Worm (Caenorhabditis elegans) whole organism, late embryonic: ENCODE measurements around the gene dlc-3.

Experiments used
- C08G9.2 ChIP-seq: sonication (generic microtip); optimal IDR thresholded peaks from 2 replicates; lab custom pipeline; 2016; ENCODE audit warnings: mild to moderate bottlenecking, missing genetic modification characterization, moderate library complexity, missing compliant biosample characterization
- T23F11.4 ChIP-seq: fragments of 200-800 bp; sonication (Bioruptor generic); optimal IDR thresholded peaks from 2 replicates; lab custom pipeline; 2018; ENCODE audit warnings: mild to moderate bottlenecking, missing genetic modification characterization, missing compliant biosample characterization
- ahr-1 ChIP-seq: sonication (generic microtip); optimal IDR thresholded peaks from 2 replicates; lab custom pipeline; 2016; ENCODE audit warnings: missing genetic modification characterization, missing compliant biosample characterization
- ceh-14 ChIP-seq: sonication (generic microtip); optimal IDR thresholded peaks from 2 replicates; lab custom pipeline; 2016; ENCODE audit warnings: missing genotype, missing genetic modification characterization, missing compliant biosample characterization
- ceh-18 ChIP-seq: sonication (generic microtip); optimal IDR thresholded peaks from 2 replicates; lab custom pipeline; 2016; ENCODE audit warnings: missing genetic modification characterization, missing compliant biosample characterization
- ceh-2 ChIP-seq: sonication (generic microtip); optimal IDR thresholded peaks from 2 replicates; lab custom pipeline; 2016; ENCODE audit warnings: missing genotype, missing genetic modification characterization, missing compliant biosample characterization
- ceh-22 ChIP-seq: sonication (generic microtip); optimal IDR thresholded peaks from 2 replicates; lab custom pipeline; 2017; ENCODE audit warnings: missing biosample characterization, missing genetic modification characterization
- ceh-31 ChIP-seq: sonication (generic microtip); optimal IDR thresholded peaks from 2 replicates; lab custom pipeline; 2016; ENCODE audit warnings: missing genetic modification characterization, missing compliant biosample characterization
- ceh-45 ChIP-seq: fragments of 200-800 bp; sonication (Bioruptor generic); IDR thresholded peaks from 2 replicates; pipeline ENCODE4 v1.3.6; 2022; ENCODE audit warnings: missing genetic modification reagents, missing genetic modification characterization, missing compliant biosample characterization
- ceh-6 ChIP-seq: fragments of 200-800 bp; sonication (Bioruptor generic); optimal IDR thresholded peaks from 2 replicates; lab custom pipeline; 2018; ENCODE audit warnings: mild to moderate bottlenecking, missing genetic modification characterization, missing compliant biosample characterization
- che-1 ChIP-seq: sonication (generic microtip); optimal IDR thresholded peaks from 2 replicates; lab custom pipeline; 2016; ENCODE audit warnings: mild to moderate bottlenecking, missing genetic modification characterization, missing compliant biosample characterization
- dve-1 ChIP-seq: sonication (generic microtip); optimal IDR thresholded peaks from 2 replicates; lab custom pipeline; 2017; ENCODE audit warnings: antibody characterized with exemption, mild to moderate bottlenecking, missing genetic modification characterization, missing compliant biosample characterization
- elt-2 ChIP-seq: sonication (generic microtip); optimal IDR thresholded peaks from 2 replicates; lab custom pipeline; 2016; ENCODE audit warnings: missing genetic modification reagents, missing genetic modification characterization, missing compliant biosample characterization
- elt-4 ChIP-seq: sonication (generic microtip); optimal IDR thresholded peaks from 2 replicates; lab custom pipeline; 2016; ENCODE audit warnings: missing genetic modification characterization, missing compliant biosample characterization
- ets-4 ChIP-seq: sonication (generic microtip); optimal IDR thresholded peaks from 2 replicates; lab custom pipeline; 2016; ENCODE audit warnings: missing genetic modification characterization, missing compliant biosample characterization
- eyg-1 ChIP-seq: sonication (generic microtip); optimal IDR thresholded peaks from 2 replicates; lab custom pipeline; 2016; ENCODE audit warnings: missing genotype, missing genetic modification characterization, missing compliant biosample characterization
- fax-1 ChIP-seq: sonication (generic microtip); optimal IDR thresholded peaks from 2 replicates; lab custom pipeline; 2016; ENCODE audit warnings: missing genotype, missing genetic modification characterization, missing compliant biosample characterization
- fkh-6 ChIP-seq: sonication (generic microtip); optimal IDR thresholded peaks from 2 replicates; lab custom pipeline; 2016; ENCODE audit warnings: missing genetic modification characterization, missing compliant biosample characterization
- hlh-13 ChIP-seq: fragments of 200-800 bp; sonication (Bioruptor generic); optimal IDR thresholded peaks from 2 replicates; lab custom pipeline; 2018; ENCODE audit warnings: mild to moderate bottlenecking, missing genetic modification characterization, missing compliant biosample characterization
- hlh-30 ChIP-seq: sonication (generic microtip); optimal IDR thresholded peaks from 2 replicates; lab custom pipeline; 2017; ENCODE audit warnings: antibody characterized with exemption, missing genetic modification characterization, missing compliant biosample characterization; ENCODE audit not compliant: insufficient read depth
- hlh-6 ChIP-seq: sonication (generic microtip); optimal IDR thresholded peaks from 2 replicates; lab custom pipeline; 2016; ENCODE audit warnings: missing genotype, missing genetic modification characterization, missing compliant biosample characterization
- lim-6 ChIP-seq: sonication (generic microtip); optimal IDR thresholded peaks from 2 replicates; lab custom pipeline; 2016; ENCODE audit warnings: missing genetic modification characterization, missing compliant biosample characterization
- lin-11 ChIP-seq: fragments of 200-800 bp; sonication (Bioruptor generic); optimal IDR thresholded peaks from 2 replicates; lab custom pipeline; 2018; ENCODE audit warnings: mild to moderate bottlenecking, missing genetic modification characterization, missing compliant biosample characterization
- madf-2 ChIP-seq: sonication (generic microtip); optimal IDR thresholded peaks from 2 replicates; lab custom pipeline; 2017; ENCODE audit warnings: missing genetic modification characterization, missing compliant biosample characterization
- nhr-11 ChIP-seq: fragments of 150-350 bp; optimal IDR thresholded peaks from 2 replicates; lab custom pipeline; 2014; ENCODE audit warnings: missing biosample characterization, missing genetic modification characterization
- nhr-232 ChIP-seq: sonication (generic microtip); optimal IDR thresholded peaks from 2 replicates; lab custom pipeline; 2016; ENCODE audit warnings: missing genetic modification characterization, missing compliant biosample characterization
- odd-2 ChIP-seq: sonication (generic microtip); optimal IDR thresholded peaks from 2 replicates; lab custom pipeline; 2017; ENCODE audit warnings: antibody characterized with exemption, mild to moderate bottlenecking, missing genetic modification characterization, missing compliant biosample characterization
- pag-3 ChIP-seq: sonication (generic microtip); optimal IDR thresholded peaks from 2 replicates; lab custom pipeline; 2016; ENCODE audit warnings: missing compliant biosample characterization, missing genetic modification characterization, borderline replicate concordance
- pax-1 ChIP-seq: fragments of 150-350 bp; optimal IDR thresholded peaks from 2 replicates; lab custom pipeline; 2014; ENCODE audit warnings: missing biosample characterization, missing genetic modification characterization
- pha-4 ChIP-seq: fragments of 150-350 bp; optimal IDR thresholded peaks from 2 replicates; lab custom pipeline; 2018; ENCODE audit warnings: missing biosample characterization, missing genetic modification reagents, missing genetic modification characterization
- pros-1 ChIP-seq: fragments of 150-350 bp; optimal IDR thresholded peaks from 2 replicates; lab custom pipeline; 2014; ENCODE audit warnings: missing biosample characterization, missing genetic modification reagents, missing genetic modification characterization
- ref-2 ChIP-seq: sonication (generic microtip); optimal IDR thresholded peaks from 2 replicates; lab custom pipeline; 2016; ENCODE audit warnings: missing genetic modification characterization, missing compliant biosample characterization
- rnt-1 ChIP-seq: sonication (generic microtip); optimal IDR thresholded peaks from 2 replicates; lab custom pipeline; 2016; ENCODE audit warnings: missing genetic modification characterization, missing compliant biosample characterization
- sdc-2 ChIP-seq: sonication (generic microtip); optimal IDR thresholded peaks from 2 replicates; lab custom pipeline; 2016; ENCODE audit warnings: missing genotype, missing genetic modification characterization, missing compliant biosample characterization
- tbx-2 ChIP-seq: sonication (generic microtip); optimal IDR thresholded peaks from 2 replicates; lab custom pipeline; 2016; ENCODE audit warnings: missing genetic modification characterization, missing compliant biosample characterization
- ttx-3 ChIP-seq: sonication (generic microtip); optimal IDR thresholded peaks from 2 replicates; lab custom pipeline; 2016; ENCODE audit warnings: missing genetic modification reagents, missing genetic modification characterization, missing compliant biosample characterization
- unc-3 ChIP-seq, 2 experiments: fragments of 200-800 bp in 1 of 2; sonication (Bioruptor generic) in 1 of 2; sonication (generic microtip) in 1 of 2; conservative IDR thresholded peaks in 1 of 2; optimal IDR thresholded peaks in 1 of 2; 2 replicates each; pipeline versions ENCODE4 v1.3.6 to Lab custom; 2016 to 2022; ENCODE audit warnings: missing compliant biosample characterization in 2 of 2, missing genetic modification characterization in 2 of 2, missing genetic modification reagents in 1 of 2
- unc-42 ChIP-seq: sonication (generic microtip); optimal IDR thresholded peaks from 2 replicates; lab custom pipeline; 2016; ENCODE audit warnings: missing genotype, missing genetic modification characterization, missing compliant biosample characterization
- zip-5 ChIP-seq: sonication (generic microtip); optimal IDR thresholded peaks from 2 replicates; lab custom pipeline; 2016; ENCODE audit warnings: missing genetic modification characterization, missing compliant biosample characterization

The dlc-3 gene

ce11 chrIV:16399776-16400368 lies 32.2 kb upstream of the dlc-3 start, which contains the start of gene Y65A5A.1:
Gene Y65A5A.1 (minus strand): TSS chrIV:16399826.
- no peak for TF ChIP-seq pag-3 (tag; lab: Kevin White, UChicago)
- no peak for TF ChIP-seq C08G9.2 (tag; lab: Kevin White, UChicago)
- no peak for TF ChIP-seq eyg-1 (tag; lab: Kevin White, UChicago)
- TF ChIP-seq pax-1 (tag; lab: Kevin White, UChicago), result no peak

DNA sequence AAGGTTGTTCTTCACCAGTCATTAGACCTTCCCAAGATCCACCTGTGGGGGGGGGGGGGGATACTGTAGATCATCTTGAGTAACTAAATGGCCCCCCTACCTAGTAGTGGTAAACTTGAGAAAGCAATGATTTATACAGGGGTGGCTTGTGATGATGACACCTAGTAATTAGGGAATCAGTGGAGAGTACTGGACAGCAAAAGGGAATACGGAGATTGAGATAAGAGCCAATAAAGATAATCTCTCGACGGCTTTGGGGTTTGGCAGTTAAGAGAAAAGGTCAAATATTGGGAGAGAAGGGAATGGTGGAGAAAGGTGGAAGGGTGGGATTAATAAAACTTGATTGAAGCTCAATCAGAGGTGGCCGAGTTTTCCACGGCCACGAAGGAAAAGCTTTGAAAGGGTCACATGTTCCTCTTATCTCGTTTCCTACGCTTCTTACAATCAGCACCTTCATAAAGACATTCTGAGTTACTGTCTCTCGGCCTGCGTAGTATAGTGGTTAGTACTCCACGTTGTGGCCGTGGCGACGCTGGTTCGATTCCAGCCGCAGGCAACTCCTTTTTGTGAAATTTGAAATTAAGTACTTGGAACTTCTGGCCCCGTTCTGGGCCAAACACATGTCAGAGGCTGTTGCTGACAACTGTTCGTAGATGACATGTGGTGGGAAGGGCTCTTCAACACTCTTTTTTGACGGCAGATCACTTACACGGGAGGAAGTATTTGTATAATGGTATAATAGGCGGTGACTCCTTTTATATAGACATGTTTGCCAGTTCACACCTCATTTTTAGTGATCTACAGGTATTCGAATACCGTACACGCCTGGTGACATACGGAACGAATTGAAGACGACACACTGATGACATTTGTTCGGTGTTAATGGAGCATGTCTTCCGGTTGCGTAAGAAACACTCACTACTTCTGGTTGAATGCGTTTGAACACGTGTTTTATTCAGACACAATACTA lies 31.3 kb upstream of the dlc-3 start:
- peak; percentile 49 for TF ChIP-seq ceh-31 (tag; lab: Kevin White, UChicago)
- no peak for TF ChIP-seq T23F11.4 (GFP tag; lab: Kevin White, UChicago)
- no peak for TF ChIP-seq unc-42 (tag; lab: Kevin White, UChicago)
- TF ChIP-seq unc-3 (GFP tag; conservative IDR thresholded peaks at IDR 0.05; lab: Robert Waterston, UW), result no peak
- TF ChIP-seq unc-3 (tag; optimal IDR thresholded peaks at IDR 0.05; lab: Kevin White, UChicago), result no peak
- TF ChIP-seq ttx-3 (tag; lab: Kevin White, UChicago), result no peak
- TF ChIP-seq pha-4 (tag; lab: Kevin White, UChicago), result no peak
- TF ChIP-seq ceh-2 (tag; lab: Kevin White, UChicago), result peak; percentile 20
- peak; percentile 15 for TF ChIP-seq odd-2 (tag; lab: Kevin White, UChicago)
- peak; percentile 80 for TF ChIP-seq ceh-22 (tag; lab: Kevin White, UChicago)
- TF ChIP-seq ceh-14 (tag; lab: Kevin White, UChicago), result no peak
- no peak for TF ChIP-seq elt-4 (tag; lab: Kevin White, UChicago)
- TF ChIP-seq pros-1 (tag; lab: Kevin White, UChicago), result no peak
- TF ChIP-seq ceh-6 (GFP tag; lab: Kevin White, UChicago), result no peak
- peak; percentile 18 for TF ChIP-seq sdc-2 (tag; lab: Kevin White, UChicago)
- TF ChIP-seq fax-1 (tag; lab: Kevin White, UChicago), result no peak
- no peak for TF ChIP-seq hlh-6 (tag; lab: Kevin White, UChicago)
- peak; percentile 64 for TF ChIP-seq tbx-2 (tag; lab: Kevin White, UChicago)
- peak; percentile 33 for TF ChIP-seq rnt-1 (tag; lab: Kevin White, UChicago)
- TF ChIP-seq ceh-45 (GFP tag; lab: Robert Waterston, UW), result no peak
- no peak for TF ChIP-seq ets-4 (tag; lab: Kevin White, UChicago)
- TF ChIP-seq elt-2 (tag; lab: Kevin White, UChicago), result peak; percentile 55
- peak; percentile 4 for TF ChIP-seq ceh-18 (tag; lab: Kevin White, UChicago)
- peak; percentile 16 for TF ChIP-seq C08G9.2 (tag; lab: Kevin White, UChicago)
- no peak for TF ChIP-seq ahr-1
- TF ChIP-seq hlh-30 (tag; lab: Kevin White, UChicago), result peak; percentile 26
- TF ChIP-seq fkh-6, result no peak
- TF ChIP-seq madf-2 (tag; lab: Kevin White, UChicago), result no peak
- no peak for TF ChIP-seq hlh-13 (GFP tag; lab: Kevin White, UChicago)
- no peak for TF ChIP-seq pax-1 (tag; lab: Kevin White, UChicago)
- TF ChIP-seq che-1 (tag; lab: Kevin White, UChicago), result no peak
- TF ChIP-seq ref-2 (tag; lab: Kevin White, UChicago), result peak; percentile 4
- TF ChIP-seq nhr-232 (tag; lab: Kevin White, UChicago), result peak; percentile 17
- TF ChIP-seq, all 69 proteins: peak for 13

- no peak for TF ChIP-seq nhr-11 (tag; lab: Kevin White, UChicago)
- no peak for TF ChIP-seq dve-1
- TF ChIP-seq lin-11 (tag; lab: Kevin White, UChicago), result no peak
- no peak for TF ChIP-seq lim-6 (tag; lab: Kevin White, UChicago)
- no peak for TF ChIP-seq odd-2 (tag; lab: Kevin White, UChicago)
- no peak for TF ChIP-seq zip-5 (tag; lab: Kevin White, UChicago)
- TF ChIP-seq, all 69 proteins: peak for 0
These were observed 30.6 kb upstream of the dlc-3 start for ce11 chrIV:16401428-16401827.
